Worm (Caenorhabditis elegans) whole organism, L2 larva: Measurements from ENCODE around the gene lmtr-3.

Experiments used
- C34F6.9 ChIP-seq: fragments of 150-350 bp; optimal IDR thresholded peaks from 2 replicates; lab custom pipeline; 2014; ENCODE audit warnings: missing biosample characterization, missing genetic modification characterization
- F13H6.1 ChIP-seq: sonication (generic microtip); optimal IDR thresholded peaks from 2 replicates; lab custom pipeline; 2016; ENCODE audit warnings: missing genetic modification characterization, missing compliant biosample characterization
- R02D3.7 ChIP-seq: fragments of 150-350 bp; optimal IDR thresholded peaks from 2 replicates; lab custom pipeline; 2014; ENCODE audit warnings: missing biosample characterization, missing genetic modification characterization
- Y55F3AM.14 ChIP-seq: fragments of 200-800 bp; sonication (Bioruptor generic); optimal IDR thresholded peaks from 2 replicates; lab custom pipeline; 2018; ENCODE audit warnings: mild to moderate bottlenecking, missing genetic modification characterization, missing compliant biosample characterization
- alr-1 ChIP-seq: fragments of 150-350 bp; optimal IDR thresholded peaks from 2 replicates; lab custom pipeline; 2014; ENCODE audit warnings: missing biosample characterization, missing genetic modification characterization
- aly-2 ChIP-seq: fragments of 150-350 bp; optimal IDR thresholded peaks from 2 replicates; lab custom pipeline; 2014; ENCODE audit warnings: missing biosample characterization, missing genetic modification characterization
- ama-1 ChIP-seq: fragments of 150-350 bp; optimal IDR thresholded peaks from 2 replicates; lab custom pipeline; 2018; ENCODE audit warnings: inconsistent platforms
- ceh-16 ChIP-seq: fragments of 150-350 bp; optimal IDR thresholded peaks from 2 replicates; lab custom pipeline; 2014; ENCODE audit warnings: missing biosample characterization, missing genetic modification characterization
- ceh-82 ChIP-seq: fragments of 150-350 bp; optimal IDR thresholded peaks from 2 replicates; lab custom pipeline; 2014; ENCODE audit warnings: missing biosample characterization, missing genetic modification characterization
- crh-2 ChIP-seq: sonication (generic microtip); optimal IDR thresholded peaks from 2 replicates; lab custom pipeline; 2017; ENCODE audit warnings: missing biosample characterization, missing genetic modification characterization
- dmd-4 ChIP-seq: sonication (generic microtip); optimal IDR thresholded peaks from 2 replicates; lab custom pipeline; 2017; ENCODE audit warnings: missing biosample characterization, missing genetic modification characterization
- egl-27 ChIP-seq: sonication (generic microtip); optimal IDR thresholded peaks from 3 replicates; lab custom pipeline; 2017; ENCODE audit warnings: missing biosample characterization, missing genetic modification reagents, missing genetic modification characterization
- elt-3 ChIP-seq: sonication (generic microtip); optimal IDR thresholded peaks from 2 replicates; lab custom pipeline; 2017; ENCODE audit warnings: missing biosample characterization, missing genetic modification characterization
- fos-1 ChIP-seq: fragments of 150-350 bp; optimal IDR thresholded peaks from 2 replicates; lab custom pipeline; 2014; ENCODE audit warnings: missing biosample characterization, missing genetic modification characterization
- gmeb-1 ChIP-seq: fragments of 150-350 bp; optimal IDR thresholded peaks from 2 replicates; lab custom pipeline; 2014; ENCODE audit warnings: missing biosample characterization, missing genetic modification characterization
- lin-11 ChIP-seq: fragments of 150-350 bp; sonication (generic microtip); optimal IDR thresholded peaks from 2 replicates; lab custom pipeline; 2014; ENCODE audit warnings: missing biosample characterization, missing genetic modification characterization, inconsistent platforms, mixed read lengths
- lin-13 ChIP-seq: fragments of 150-350 bp; optimal IDR thresholded peaks from 2 replicates; lab custom pipeline; 2014; ENCODE audit warnings: missing biosample characterization, missing genetic modification reagents, missing genetic modification characterization
- lin-39 ChIP-seq: fragments of 150-350 bp; optimal IDR thresholded peaks from 2 replicates; lab custom pipeline; 2014; ENCODE audit warnings: missing biosample characterization, missing genetic modification reagents, missing genetic modification characterization
- lsy-2 ChIP-seq, 2 experiments: fragments of 150-350 bp in 1 of 2; sonication (generic microtip) in 1 of 2; optimal IDR thresholded peaks; 2 replicates each; lab custom pipeline; 2014 to 2017; ENCODE audit warnings: missing biosample characterization in 2 of 2, missing genetic modification characterization in 2 of 2
- mbf-1 ChIP-seq: sonication (generic microtip); optimal IDR thresholded peaks from 2 replicates; lab custom pipeline; 2017; ENCODE audit warnings: missing biosample characterization, missing genetic modification characterization
- mdl-1 ChIP-seq, 2 experiments: fragments of 150-350 bp in 1 of 2; sonication (generic microtip) in 1 of 2; optimal IDR thresholded peaks; 2 replicates each; lab custom pipeline; 2017; ENCODE audit warnings: missing biosample characterization in 2 of 2, missing genetic modification characterization in 2 of 2
- nhr-11 ChIP-seq: fragments of 150-350 bp; optimal IDR thresholded peaks from 2 replicates; lab custom pipeline; 2014; ENCODE audit warnings: missing biosample characterization, missing genetic modification characterization
- nhr-12 ChIP-seq: fragments of 150-350 bp; optimal IDR thresholded peaks from 2 replicates; lab custom pipeline; 2014; ENCODE audit warnings: missing biosample characterization, missing genetic modification characterization
- nhr-129 ChIP-seq: fragments of 150-350 bp; optimal IDR thresholded peaks from 2 replicates; lab custom pipeline; 2014; ENCODE audit warnings: missing biosample characterization, missing genetic modification characterization
- nhr-21 ChIP-seq: fragments of 150-350 bp; optimal IDR thresholded peaks from 2 replicates; lab custom pipeline; 2014; ENCODE audit warnings: missing biosample characterization, missing genetic modification characterization
- nhr-23 ChIP-seq: fragments of 150-350 bp; optimal IDR thresholded peaks from 2 replicates; lab custom pipeline; 2014; ENCODE audit warnings: missing biosample characterization, missing genetic modification reagents, missing genetic modification characterization
- nhr-237 ChIP-seq: fragments of 150-350 bp; optimal IDR thresholded peaks from 2 replicates; lab custom pipeline; 2014; ENCODE audit warnings: missing biosample characterization, missing genetic modification characterization
- nhr-25 ChIP-seq: fragments of 150-350 bp; sonication (generic microtip); optimal IDR thresholded peaks from 3 replicates; lab custom pipeline; 2014; ENCODE audit warnings: missing biosample characterization, missing genetic modification characterization
- nhr-6 ChIP-seq: fragments of 150-350 bp; optimal IDR thresholded peaks from 2 replicates; lab custom pipeline; 2014; ENCODE audit warnings: missing biosample characterization, missing genetic modification characterization
- nhr-77 ChIP-seq: fragments of 150-350 bp; optimal IDR thresholded peaks from 2 replicates; lab custom pipeline; 2014; ENCODE audit warnings: missing biosample characterization, missing genetic modification characterization
- sem-4 ChIP-seq: fragments of 150-350 bp; optimal IDR thresholded peaks from 2 replicates; lab custom pipeline; 2014; ENCODE audit warnings: missing biosample characterization, missing genetic modification reagents, missing genetic modification characterization
- sma-3 ChIP-seq: sonication (generic microtip); optimal IDR thresholded peaks from 2 replicates; lab custom pipeline; 2016; ENCODE audit warnings: missing genetic modification reagents, missing genetic modification characterization, missing compliant biosample characterization
- sma-9 ChIP-seq, 2 experiments: fragments of 150-350 bp in 1 of 2; sonication (generic microtip) in 1 of 2; optimal IDR thresholded peaks; 2 replicates each; lab custom pipeline; 2014 to 2016; ENCODE audit warnings: missing genetic modification characterization in 2 of 2, mild to moderate bottlenecking in 1 of 2, missing biosample characterization in 1 of 2, missing compliant biosample characterization in 1 of 2, missing genetic modification reagents in 1 of 2, moderate library complexity in 1 of 2
- snpc-4 ChIP-seq: fragments of 150-350 bp; optimal IDR thresholded peaks from 2 replicates; lab custom pipeline; 2014; ENCODE audit warnings: missing biosample characterization, missing genetic modification characterization
- unc-39 ChIP-seq: fragments of 150-350 bp; optimal IDR thresholded peaks from 2 replicates; lab custom pipeline; 2014; ENCODE audit warnings: missing biosample characterization, missing genetic modification characterization
- unc-55 ChIP-seq: fragments of 150-350 bp; sonication (generic microtip); optimal IDR thresholded peaks from 3 replicates; lab custom pipeline; 2014; ENCODE audit warnings: missing biosample characterization, missing genetic modification reagents, missing genetic modification characterization
- unc-62 ChIP-seq: fragments of 150-350 bp; optimal IDR thresholded peaks from 2 replicates; lab custom pipeline; 2014; ENCODE audit warnings: missing biosample characterization, missing genetic modification reagents, missing genetic modification characterization
- zag-1 ChIP-seq: fragments of 150-350 bp; optimal IDR thresholded peaks from 2 replicates; lab custom pipeline; 2014; ENCODE audit warnings: missing biosample characterization, missing genetic modification characterization
- ztf-11 ChIP-seq: sonication (generic microtip); optimal IDR thresholded peaks from 2 replicates; lab custom pipeline; 2017; ENCODE audit warnings: missing biosample characterization, missing genetic modification characterization
- ztf-4 ChIP-seq: fragments of 150-350 bp; optimal IDR thresholded peaks from 2 replicates; lab custom pipeline; 2014; ENCODE audit warnings: missing biosample characterization, missing genetic modification characterization

lmtr-3 gene

ce11 chrV:11140326-11140725 lies 16.3 kb downstream of the lmtr-3 start:
- TF ChIP-seq snpc-4 (tag; lab: Kevin White, UChicago) (no peak), mbf-1 (tag; lab: Kevin White, UChicago) (no peak), F13H6.1 (tag; lab: Kevin White, UChicago) (peak; percentile 53), sma-9 (GFP tag; optimal IDR thresholded peaks at IDR 0.05; lab: Kevin White, UChicago) (peak; percentile 66), sma-9 (tag; optimal IDR thresholded peaks at IDR 0.05; lab: Kevin White, UChicago) (no peak), unc-62 (GFP tag; lab: Kevin White, UChicago) (no peak), aly-2 (tag; lab: Kevin White, UChicago) (no peak), Y55F3AM.14 (GFP tag; lab: Kevin White, UChicago) (no peak), nhr-129 (tag; lab: Kevin White, UChicago) (peak; percentile 65), nhr-237 (tag; lab: Kevin White, UChicago) (no peak), nhr-12 (tag; lab: Kevin White, UChicago) (no peak), nhr-6 (tag; lab: Kevin White, UChicago) (no peak), ama-1 (no peak), nhr-77 (tag; lab: Kevin White, UChicago) (no peak), sem-4 (tag; lab: Kevin White, UChicago) (no peak), zag-1 (tag; lab: Kevin White, UChicago) (no peak), R02D3.7 (tag; lab: Kevin White, UChicago) (no peak), egl-27 (tag; lab: Kevin White, UChicago) (no peak), fos-1 (tag; lab: Kevin White, UChicago) (peak; percentile 37), lsy-2 (tag; optimal IDR thresholded peaks at IDR 0.05; lab: Kevin White, UChicago) (peak in 1 of 2 experiments; percentile 27), crh-2 (no peak), nhr-23 (tag; lab: Kevin White, UChicago) (no peak), ztf-11 (no peak), ceh-16 (tag; lab: Kevin White, UChicago) (no peak), unc-39 (tag; lab: Kevin White, UChicago) (no peak), gmeb-1 (tag; lab: Kevin White, UChicago) (no peak), alr-1 (no peak), dmd-4 (no peak), unc-55 (GFP tag; lab: Kevin White, UChicago) (peak; percentile 38), lin-11 (no peak), elt-3 (tag; lab: Kevin White, UChicago) (no peak), nhr-25 (tag; lab: Kevin White, UChicago) (no peak), C34F6.9 (tag; lab: Kevin White, UChicago) (peak; percentile 4), lin-13 (no peak)

ce11 chrV:11141179-11141578 lies 17.2 kb downstream of the lmtr-3 start, which contains the start of gene folt-1:
Gene folt-1, plus strand, starts transcription at chrV:11141479.
- no peak for TF ChIP-seq ceh-16 (tag; lab: Kevin White, UChicago)
- TF ChIP-seq R02D3.7 (tag; lab: Kevin White, UChicago), result no peak
- TF ChIP-seq mdl-1 (tag; optimal IDR thresholded peaks at IDR 0.05; lab: Kevin White, UChicago), result no peak
- TF ChIP-seq lin-39, result no peak
- no peak for TF ChIP-seq ceh-82 (tag; lab: Kevin White, UChicago)
- no peak for TF ChIP-seq nhr-21
- TF ChIP-seq fos-1 (tag; lab: Kevin White, UChicago), result no peak

ce11 chrV:11144694-11145093 lies 20.7 kb downstream of the lmtr-3 start, which contains the start of gene C06H2.7:
Gene C06H2.7, minus strand, starts transcription at chrV:11144794.
- TF ChIP-seq nhr-12 (tag; lab: Kevin White, UChicago), result no peak
- TF ChIP-seq lin-13, result no peak
- no peak for TF ChIP-seq C34F6.9 (tag; lab: Kevin White, UChicago)
- TF ChIP-seq zag-1 (tag; lab: Kevin White, UChicago), result no peak
- no peak for TF ChIP-seq elt-3 (tag; lab: Kevin White, UChicago)
- TF ChIP-seq nhr-11 (tag; lab: Kevin White, UChicago), result no peak
- no peak for TF ChIP-seq ztf-4 (tag; lab: Kevin White, UChicago)
- no peak for TF ChIP-seq snpc-4 (tag; lab: Kevin White, UChicago)
- no peak for TF ChIP-seq sma-3 (GFP tag; lab: Kevin White, UChicago)
- no peak for TF ChIP-seq nhr-129 (tag; lab: Kevin White, UChicago)
- no peak for TF ChIP-seq ceh-82 (tag; lab: Kevin White, UChicago)
- TF ChIP-seq lsy-2 (tag; optimal IDR thresholded peaks at IDR 0.05; lab: Kevin White, UChicago), result no peak
- no peak for TF ChIP-seq egl-27 (tag; lab: Kevin White, UChicago)
- no peak for TF ChIP-seq aly-2 (tag; lab: Kevin White, UChicago)
- no peak for TF ChIP-seq ceh-16 (tag; lab: Kevin White, UChicago)
